Worm (Caenorhabditis elegans): ENCODE results near the gene F13B6.2.

DNA sequence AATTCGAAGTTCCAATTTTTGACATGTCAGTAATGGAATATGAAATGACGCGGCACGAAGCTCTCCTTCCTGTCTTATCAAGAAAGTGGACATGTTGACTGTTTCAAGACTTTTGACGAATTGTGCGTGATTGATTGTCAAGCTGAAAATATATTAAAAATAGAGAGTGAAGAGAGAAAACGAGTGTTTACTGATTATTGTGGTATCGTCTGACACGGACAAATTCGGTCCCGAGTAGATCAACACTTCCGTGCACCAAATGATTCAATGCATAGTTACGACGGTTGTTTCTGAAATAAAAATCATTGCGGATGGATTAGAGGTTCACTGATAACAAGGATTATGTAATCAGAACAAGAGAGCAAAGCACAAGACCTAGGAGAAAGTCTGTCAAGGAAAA, 7.0 kb upstream of the F13B6.2 start:
- TF ChIP-seq nhr-23 (tag; optimal IDR thresholded peaks at IDR 0.05) (no peak), unc-62 (GFP tag; optimal IDR thresholded peaks at IDR 0.05) (no peak), ama-1 (optimal IDR thresholded peaks at IDR 0.05) (no peak), nhr-25 (tag; optimal IDR thresholded peaks at IDR 0.05) (no peak), ceh-28 (tag; optimal IDR thresholded peaks at IDR 0.05) (no peak), lin-15B (tag; optimal IDR thresholded peaks at IDR 0.05) (no peak), nhr-28 (tag; optimal IDR thresholded peaks at IDR 0.05) (no peak), ceh-82 (tag; optimal IDR thresholded peaks at IDR 0.05) (no peak), zag-1 (tag; optimal IDR thresholded peaks at IDR 0.05) (no peak), R02D3.7 (tag; optimal IDR thresholded peaks at IDR 0.05) (no peak)
